Worm (Caenorhabditis elegans) whole organism, L1 larva: Measurements from ENCODE around the gene znf-598.
"Not testable (repeated sequence)": the region's sequence is repeated elsewhere in the genome, so short reads cannot be mapped to it uniquely, and the experiment has no call there.

ENCODE experiments used
- C34B4.2 ChIP-seq: sonication (generic microtip); optimal IDR thresholded peaks from 2 replicates; lab custom pipeline; 2017; ENCODE audit warnings: mild to moderate bottlenecking, missing genetic modification characterization, missing compliant biosample characterization
- alr-1 ChIP-seq: fragments of 200-800 bp; sonication (Bioruptor generic); optimal IDR thresholded peaks from 2 replicates; lab custom pipeline; 2018; ENCODE audit warnings: borderline replicate concordance, mild to moderate bottlenecking, missing genetic modification characterization, missing compliant biosample characterization
- ceh-63 ChIP-seq: fragments of 200-800 bp; sonication (Bioruptor generic); optimal IDR thresholded peaks from 2 replicates; lab custom pipeline; 2018; ENCODE audit warnings: mild to moderate bottlenecking, missing genetic modification characterization, missing compliant biosample characterization
- ceh-8 ChIP-seq: fragments of 200-800 bp; sonication (Bioruptor generic); optimal IDR thresholded peaks from 2 replicates; lab custom pipeline; 2018; ENCODE audit warnings: mild to moderate bottlenecking, missing genetic modification characterization, moderate library complexity, missing compliant biosample characterization
- ceh-88 ChIP-seq: fragments of 200-800 bp; sonication (Bioruptor generic); IDR thresholded peaks from 2 replicates; pipeline ENCODE4 v1.3.6; 2022; ENCODE audit warnings: missing genetic modification characterization, missing compliant biosample characterization
- dsc-1 ChIP-seq: sonication (generic microtip); optimal IDR thresholded peaks from 2 replicates; lab custom pipeline; 2016; ENCODE audit warnings: mild to moderate bottlenecking, missing genetic modification characterization, missing compliant biosample characterization
- efl-1 ChIP-seq, 4 experiments: fragments of 150-350 bp; optimal IDR thresholded peaks in 3 of 4; peaks in 1 of 4; 1 replicate in 1 of 4; 2 replicates in 3 of 4; lab custom pipeline; 2014; ENCODE audit warnings: missing biosample characterization in 2 of 4, missing genetic modification characterization in 2 of 4, missing genetic modification reagents in 2 of 4
- efl-3 ChIP-seq: fragments of 200-800 bp; sonication (Bioruptor generic); optimal IDR thresholded peaks from 2 replicates; lab custom pipeline; 2018; ENCODE audit warnings: mild to moderate bottlenecking, missing genetic modification characterization, missing compliant biosample characterization
- egl-13 ChIP-seq: sonication (generic microtip); optimal IDR thresholded peaks from 2 replicates; lab custom pipeline; 2016; ENCODE audit warnings: missing genotype, missing genetic modification reagents, missing genetic modification characterization, missing compliant biosample characterization
- elt-2 ChIP-seq: sonication (generic microtip); optimal IDR thresholded peaks from 2 replicates; lab custom pipeline; 2016; ENCODE audit warnings: missing genetic modification characterization, mild to moderate bottlenecking, inconsistent platforms, missing compliant biosample characterization, missing genetic modification reagents
- elt-3 ChIP-seq, 6 experiments: fragments of 150-350 bp in 1 of 6; sonication (generic microtip); optimal IDR thresholded peaks; 2 replicates each; lab custom pipeline; 2017 to 2018; ENCODE audit warnings: missing biosample characterization in 6 of 6, missing genetic modification characterization in 6 of 6, inconsistent platforms in 1 of 6
- fkh-4 ChIP-seq: sonication (generic microtip); optimal IDR thresholded peaks from 2 replicates; lab custom pipeline; 2016; ENCODE audit warnings: missing compliant biosample characterization, missing genetic modification characterization, borderline replicate concordance
- fos-1 ChIP-seq: fragments of 150-350 bp; optimal IDR thresholded peaks from 2 replicates; lab custom pipeline; 2014; ENCODE audit warnings: missing biosample characterization, missing genetic modification characterization
- hpl-2 ChIP-seq: fragments of 150-350 bp; optimal IDR thresholded peaks from 2 replicates; lab custom pipeline; 2014; ENCODE audit warnings: missing biosample characterization, missing genetic modification reagents, missing genetic modification characterization
- irx-1 ChIP-seq: sonication (generic microtip); optimal IDR thresholded peaks from 2 replicates; lab custom pipeline; 2016; ENCODE audit warnings: missing genetic modification characterization, missing compliant biosample characterization
- jun-1 ChIP-seq: fragments of 150-350 bp; optimal IDR thresholded peaks from 2 replicates; lab custom pipeline; 2014; ENCODE audit warnings: missing biosample characterization, missing genetic modification reagents, missing genetic modification characterization
- lin-13 ChIP-seq: fragments of 150-350 bp; optimal IDR thresholded peaks from 2 replicates; lab custom pipeline; 2014; ENCODE audit warnings: missing biosample characterization, missing genetic modification reagents, missing genetic modification characterization
- lin-35 ChIP-seq, 2 experiments: fragments of 150-350 bp; optimal IDR thresholded peaks; 2 replicates each; lab custom pipeline; 2014; ENCODE audit warnings: missing biosample characterization in 2 of 2, missing genetic modification characterization in 2 of 2, missing genetic modification reagents in 2 of 2
- lin-39 ChIP-seq: fragments of 150-350 bp; optimal IDR thresholded peaks from 2 replicates; lab custom pipeline; 2014; ENCODE audit warnings: missing biosample characterization, missing genetic modification reagents, missing genetic modification characterization
- lir-3 ChIP-seq: sonication (generic microtip); optimal IDR thresholded peaks from 2 replicates; lab custom pipeline; 2016; ENCODE audit warnings: mild to moderate bottlenecking, missing genetic modification characterization, moderate library complexity, missing compliant biosample characterization; ENCODE audit not compliant: poor library complexity
- mab-9 ChIP-seq: fragments of 200-800 bp; sonication (Bioruptor generic); IDR thresholded peaks from 2 replicates; pipeline ENCODE4 v1.3.6; 2022; ENCODE audit warnings: missing genetic modification reagents, missing genetic modification characterization, missing compliant biosample characterization
- mef-2 ChIP-seq: fragments of 150-350 bp; optimal IDR thresholded peaks from 2 replicates; lab custom pipeline; 2014; ENCODE audit warnings: missing biosample characterization, missing genetic modification characterization
- mep-1 ChIP-seq: fragments of 150-350 bp; optimal IDR thresholded peaks from 2 replicates; lab custom pipeline; 2014; ENCODE audit warnings: missing biosample characterization, missing genetic modification characterization
- nhr-11 ChIP-seq: fragments of 150-350 bp; optimal IDR thresholded peaks from 2 replicates; lab custom pipeline; 2014; ENCODE audit warnings: missing biosample characterization, missing genetic modification characterization
- nhr-12 ChIP-seq: sonication (generic microtip); optimal IDR thresholded peaks from 2 replicates; lab custom pipeline; 2017; ENCODE audit warnings: missing biosample characterization, missing genetic modification characterization
- nhr-19 ChIP-seq: fragments of 200-800 bp; sonication (Bioruptor generic); conservative IDR thresholded peaks from 2 replicates; pipeline ENCODE4 v1.3.6; 2022; ENCODE audit warnings: missing genetic modification characterization, missing compliant biosample characterization
- nhr-20 ChIP-seq: sonication (generic microtip); optimal IDR thresholded peaks from 2 replicates; lab custom pipeline; 2016; ENCODE audit warnings: mild to moderate bottlenecking, missing genetic modification characterization, missing compliant biosample characterization
- nhr-71 ChIP-seq: sonication (generic microtip); optimal IDR thresholded peaks from 2 replicates; lab custom pipeline; 2016; ENCODE audit warnings: mild to moderate bottlenecking, missing genetic modification characterization, moderate library complexity, missing compliant biosample characterization
- nhr-76 ChIP-seq: sonication (generic microtip); optimal IDR thresholded peaks from 2 replicates; lab custom pipeline; 2017; ENCODE audit warnings: missing biosample characterization, missing genetic modification characterization
- nhr-84 ChIP-seq: sonication (generic microtip); optimal IDR thresholded peaks from 2 replicates; lab custom pipeline; 2017; ENCODE audit warnings: missing biosample characterization, missing genetic modification characterization
- nhr-90 ChIP-seq: sonication (generic microtip); optimal IDR thresholded peaks from 2 replicates; lab custom pipeline; 2016; ENCODE audit warnings: mild to moderate bottlenecking, missing genetic modification characterization, missing compliant biosample characterization; ENCODE audit not compliant: poor library complexity
- skn-1 ChIP-seq: fragments of 150-350 bp; optimal IDR thresholded peaks from 2 replicates; lab custom pipeline; 2014; ENCODE audit warnings: missing biosample characterization, missing genetic modification characterization
- snu-23 ChIP-seq: sonication (generic microtip); optimal IDR thresholded peaks from 2 replicates; lab custom pipeline; 2016; ENCODE audit warnings: missing genetic modification characterization, missing compliant biosample characterization
- sox-4 ChIP-seq: sonication (generic microtip); optimal IDR thresholded peaks from 2 replicates; lab custom pipeline; 2016; ENCODE audit warnings: missing genetic modification characterization, missing compliant biosample characterization
- sptf-1 ChIP-seq: fragments of 150-350 bp; optimal IDR thresholded peaks from 2 replicates; lab custom pipeline; 2014; ENCODE audit warnings: missing biosample characterization, missing genetic modification characterization
- sup-37 ChIP-seq: fragments of 200-800 bp; sonication (Bioruptor generic); optimal IDR thresholded peaks from 2 replicates; lab custom pipeline; 2018; ENCODE audit warnings: mild to moderate bottlenecking, missing genetic modification characterization, missing compliant biosample characterization
- tlp-1 ChIP-seq: fragments of 150-350 bp; optimal IDR thresholded peaks from 2 replicates; lab custom pipeline; 2014; ENCODE audit warnings: missing biosample characterization, missing genetic modification characterization
- unc-130 ChIP-seq: fragments of 150-350 bp; optimal IDR thresholded peaks from 2 replicates; lab custom pipeline; 2017; ENCODE audit warnings: missing biosample characterization, missing genetic modification characterization, inconsistent platforms
- unc-30 ChIP-seq: sonication (generic microtip); optimal IDR thresholded peaks from 2 replicates; lab custom pipeline; 2017; ENCODE audit warnings: missing biosample characterization, missing genetic modification characterization
- vab-15 ChIP-seq: sonication (generic microtip); optimal IDR thresholded peaks from 2 replicates; lab custom pipeline; 2017; ENCODE audit warnings: missing genotype, mild to moderate bottlenecking, missing genetic modification characterization, missing compliant biosample characterization
- xbp-1 ChIP-seq: sonication (generic microtip); optimal IDR thresholded peaks from 2 replicates; lab custom pipeline; 2016; ENCODE audit warnings: missing genetic modification characterization, missing compliant biosample characterization
- ztf-4 ChIP-seq: fragments of 150-350 bp; optimal IDR thresholded peaks from 2 replicates; lab custom pipeline; 2014; ENCODE audit warnings: missing biosample characterization, missing genetic modification characterization

The znf-598 gene

ce11 chrII:6995583-6995982 lies 30.0 kb upstream of the znf-598 start:
- TF ChIP-seq mep-1 (tag; lab: Kevin White, UChicago) (peak; percentile 4), ceh-63 (peak; percentile 61), ceh-8 (peak; percentile 77), C34B4.2 (tag; lab: Kevin White, UChicago) (no peak), mab-9 (GFP tag; lab: Robert Waterston, UW) (no peak)

DNA sequence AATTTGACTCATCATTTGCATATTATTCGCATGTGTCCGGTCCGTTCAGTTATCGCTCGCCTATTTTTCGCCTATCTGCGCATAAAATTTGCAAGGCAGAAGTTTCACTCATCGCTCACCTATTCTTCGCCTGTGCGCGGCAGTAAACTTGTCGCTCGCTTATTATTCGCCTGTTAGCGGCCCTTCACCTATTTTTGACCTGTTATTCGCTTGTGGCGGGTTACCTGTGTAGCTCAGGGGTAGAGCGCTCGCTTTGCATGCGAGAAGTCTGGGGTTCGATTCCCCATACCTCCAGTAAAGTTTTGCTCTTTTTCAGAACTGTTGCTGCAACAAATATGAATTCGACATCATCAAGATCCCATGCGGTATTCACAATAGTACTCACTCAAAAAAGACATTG lies 24.2 kb upstream of the znf-598 start:
- TF ChIP-seq efl-1 (optimal IDR thresholded peaks at IDR 0.05; lab: Kevin White, UChicago), result not testable (repeated sequence)
- TF ChIP-seq efl-1 (GFP tag; optimal IDR thresholded peaks at IDR 0.05 in 1 of 2; lab: Kevin White, UChicago) (peak in 1 of 2 experiments; percentile 64), nhr-71 (peak; percentile 13), lin-35 (GFP tag; optimal IDR thresholded peaks at IDR 0.05; lab: Kevin White, UChicago) (peak in 1 of 2 experiments; percentile 23), nhr-19 (GFP tag; lab: Robert Waterston, UW) (peak; percentile 31; the same call in 1 of the 2 replicates)

DNA sequence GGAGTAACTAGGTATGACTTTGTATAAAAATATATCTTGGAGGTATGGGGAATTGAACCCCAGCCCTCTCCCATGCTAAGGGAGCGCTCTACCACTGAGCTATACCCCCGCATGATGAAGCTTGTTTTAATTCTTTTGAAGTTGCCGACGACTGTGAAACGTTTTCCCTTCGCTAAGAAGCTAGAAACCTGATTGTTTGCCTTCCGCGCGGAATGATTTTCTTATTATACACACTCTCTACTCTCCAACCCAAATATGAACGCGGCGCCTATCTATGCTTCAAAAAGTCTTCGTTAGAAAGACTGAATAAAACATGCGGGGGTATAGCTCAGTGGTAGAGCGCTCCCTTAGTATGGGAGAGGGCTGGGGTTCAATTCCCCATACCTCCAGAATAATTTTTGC lies 22.6 kb upstream of the znf-598 start:
- peak; percentile 0 for TF ChIP-seq dsc-1 (tag; lab: Kevin White, UChicago)
- TF ChIP-seq irx-1 (tag; lab: Kevin White, UChicago), result no peak
- no peak for TF ChIP-seq skn-1 (tag; lab: Kevin White, UChicago)

DNA sequence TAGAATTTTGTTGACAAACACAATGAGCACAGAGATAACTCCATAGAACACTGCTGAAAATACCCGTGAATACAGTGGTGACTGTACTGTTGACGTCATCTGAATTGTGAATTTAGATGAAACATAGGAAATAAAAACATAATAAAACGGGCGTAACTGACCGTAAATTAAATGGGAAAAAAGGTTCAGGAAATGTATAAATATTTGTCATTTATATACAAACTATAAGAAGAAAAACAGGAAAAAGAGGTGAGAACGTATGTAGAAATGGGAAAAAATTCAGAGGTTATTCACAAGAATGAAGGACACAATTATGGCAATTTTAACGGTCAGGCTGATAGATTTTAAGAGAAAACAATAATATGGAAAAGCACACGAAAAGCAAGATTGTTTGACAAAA lies 13.0 kb upstream of the znf-598 start, which contains the start of gene sqv-7:
TSS of gene sqv-7 (minus strand) at position 101 of the 400 bp plus-strand sequence.
- TF ChIP-seq nhr-90 (tag; lab: Kevin White, UChicago) (no peak), elt-2 (tag; lab: Kevin White, UChicago) (no peak), fos-1 (tag; lab: Kevin White, UChicago) (no peak), nhr-19 (GFP tag; lab: Robert Waterston, UW) (no peak), mef-2 (tag; lab: Kevin White, UChicago) (no peak), hpl-2 (GFP tag; lab: Kevin White, UChicago) (no peak), jun-1 (tag; lab: Kevin White, UChicago) (no peak), lir-3 (tag; lab: Kevin White, UChicago) (no peak), tlp-1 (no peak), sup-37 (GFP tag; lab: Kevin White, UChicago) (no peak)

DNA sequence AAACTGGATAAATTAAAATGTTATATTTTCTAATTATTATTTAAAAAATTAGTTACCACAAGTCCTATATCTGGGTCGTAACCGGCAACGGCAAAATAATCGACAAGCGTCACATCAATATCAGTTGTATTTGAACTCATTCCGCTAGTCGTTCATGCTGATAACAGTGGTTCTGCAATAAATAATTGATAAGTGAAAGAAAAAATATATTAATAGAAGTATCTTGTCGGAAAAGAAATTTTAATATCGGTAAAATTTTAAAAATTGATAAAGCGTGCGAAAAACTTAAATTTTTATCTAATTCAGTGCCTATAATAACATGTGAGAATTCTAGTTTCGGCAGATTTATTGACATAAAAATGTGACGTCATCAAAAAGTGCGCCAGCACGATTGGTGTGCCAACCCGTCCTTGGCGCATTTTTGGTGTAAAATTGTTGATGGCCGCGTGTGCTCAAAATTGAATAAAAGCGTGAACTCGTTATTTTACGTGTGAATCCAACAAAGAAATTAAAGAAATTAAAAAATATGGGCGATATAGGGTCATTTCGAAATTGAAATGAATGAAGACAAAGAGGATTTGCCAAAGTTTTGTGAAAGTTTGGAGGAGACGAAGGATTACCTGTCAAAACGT lies 3.1 kb upstream of the znf-598 start, which contains the start of the genes lst-6 and lst-5:
TSS of gene lst-6 (minus strand) at position 140 of the 632 bp plus-strand sequence.
TSS of gene lst-5 (plus strand) at position 544 of the 632 bp plus-strand sequence.
- TF ChIP-seq xbp-1 (tag; lab: Kevin White, UChicago) (peak; percentile 76), sup-37 (GFP tag; lab: Kevin White, UChicago) (peak; percentile 10), nhr-84 (tag; lab: Kevin White, UChicago) (no peak), hpl-2 (GFP tag; lab: Kevin White, UChicago) (no peak), nhr-12 (tag; lab: Kevin White, UChicago) (no peak), nhr-20 (tag; lab: Kevin White, UChicago) (peak; percentile 72), unc-30 (tag; lab: Kevin White, UChicago) (no peak), lir-3 (tag; lab: Kevin White, UChicago) (peak; percentile 44), lin-39 (tag; lab: Kevin White, UChicago) (peak; percentile 31), egl-13 (tag; lab: Kevin White, UChicago) (peak; percentile 56), irx-1 (tag; lab: Kevin White, UChicago) (peak; percentile 47), nhr-76 (no peak), sptf-1 (no peak), vab-15 (no peak), nhr-11 (tag; lab: Kevin White, UChicago) (no peak), ceh-88 (GFP tag; lab: Robert Waterston, UW) (peak; percentile 62), sox-4 (tag; lab: Kevin White, UChicago) (no peak), tlp-1 (no peak), ztf-4 (tag; lab: Kevin White, UChicago) (no peak), alr-1 (no peak), snu-23 (GFP tag; lab: Kevin White, UChicago) (peak; percentile 76), efl-3 (GFP tag; lab: Kevin White, UChicago) (no peak), C34B4.2 (tag; lab: Kevin White, UChicago) (no peak), elt-3 (tag; optimal IDR thresholded peaks at IDR 0.05; lab: Kevin White, UChicago) (no peak), ceh-8 (peak; percentile 5), fkh-4 (tag; lab: Kevin White, UChicago) (no peak), lin-13 (GFP tag; lab: Kevin White, UChicago) (peak; percentile 24), unc-130 (tag; lab: Kevin White, UChicago) (peak; percentile 33)
